Worm (Caenorhabditis elegans): ENCODE data around the gene pha-1.

Gene pha-1

ce11 chrIII:11110756-11111155, 20.8 kb upstream of the pha-1 start:
- TF ChIP-seq tbx-2 (tag; optimal IDR thresholded peaks at IDR 0.05) (peak; percentile 5), nfya-1 (tag; optimal IDR thresholded peaks at IDR 0.05) (peak; percentile 17), C08G9.2 (tag; optimal IDR thresholded peaks at IDR 0.05) (peak; percentile 6), lim-6 (tag; optimal IDR thresholded peaks at IDR 0.05) (no peak), F13H6.1 (tag; optimal IDR thresholded peaks at IDR 0.05) (no peak), ref-2 (tag; optimal IDR thresholded peaks at IDR 0.05) (peak; percentile 21), ceh-31 (tag; optimal IDR thresholded peaks at IDR 0.05) (peak; percentile 74), ceh-34 (tag; optimal IDR thresholded peaks at IDR 0.05) (peak; percentile 9), ceh-48 (tag; optimal IDR thresholded peaks at IDR 0.05) (peak; percentile 21), unc-42 (tag; optimal IDR thresholded peaks at IDR 0.05) (peak; percentile 1), pqm-1 (tag; optimal IDR thresholded peaks at IDR 0.05) (no peak), K02D7.2 (tag; optimal IDR thresholded peaks at IDR 0.05) (no peak), pha-2 (tag; optimal IDR thresholded peaks at IDR 0.05) (peak; percentile 15), ztf-16 (tag; optimal IDR thresholded peaks at IDR 0.05) (peak; percentile 10), che-1 (tag; optimal IDR thresholded peaks at IDR 0.05) (peak; percentile 10), unc-86 (tag; optimal IDR thresholded peaks at IDR 0.05) (peak; percentile 13)

DNA sequence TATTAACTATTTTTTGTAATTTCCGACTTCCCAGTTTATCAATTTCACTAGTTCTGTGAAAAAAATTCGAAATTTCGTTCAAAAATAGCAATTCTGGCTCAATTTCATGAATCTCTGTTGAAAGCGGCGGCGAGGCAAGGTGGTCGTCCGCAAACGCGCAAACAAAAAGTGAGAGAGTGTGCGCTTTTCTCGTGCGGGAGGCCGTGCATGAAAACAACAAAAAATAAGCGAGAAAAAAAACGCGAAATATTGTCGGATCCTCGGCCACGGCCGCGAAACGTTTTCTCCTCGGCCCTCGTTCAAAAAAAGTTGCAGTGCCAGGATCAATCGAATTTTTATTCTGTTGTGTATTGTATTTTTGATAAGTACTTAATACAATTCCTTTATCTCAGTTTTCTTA, 18.9 kb upstream of the pha-1 start:
- TF ChIP-seq tbx-2 (tag; optimal IDR thresholded peaks at IDR 0.05) (peak; percentile 42), ceh-31 (tag; optimal IDR thresholded peaks at IDR 0.05) (peak; percentile 61), hlh-30 (tag; optimal IDR thresholded peaks at IDR 0.05; ENCODE audit: insufficient read depth) (no peak), ets-4 (tag; optimal IDR thresholded peaks at IDR 0.05) (peak; percentile 54), C08G9.2 (tag; optimal IDR thresholded peaks at IDR 0.05) (peak; percentile 41)

ce11 chrIII:11113845-11114244, 17.7 kb upstream of the pha-1 start:
- TF ChIP-seq tbx-7 (tag; optimal IDR thresholded peaks at IDR 0.05) (no peak), fkh-6 (tag; optimal IDR thresholded peaks at IDR 0.05) (no peak), ceh-48 (tag; optimal IDR thresholded peaks at IDR 0.05) (no peak), ceh-24 (tag; optimal IDR thresholded peaks at IDR 0.05) (no peak), ceh-18 (tag; optimal IDR thresholded peaks at IDR 0.05) (no peak), unc-3 (GFP tag; conservative IDR thresholded peaks at IDR 0.05) (no peak), unc-3 (tag; optimal IDR thresholded peaks at IDR 0.05) (no peak), ceh-31 (tag; optimal IDR thresholded peaks at IDR 0.05) (no peak), fkh-10 (GFP tag; optimal IDR thresholded peaks at IDR 0.05) (no peak), nfya-1 (tag; optimal IDR thresholded peaks at IDR 0.05) (no peak), zip-5 (tag; optimal IDR thresholded peaks at IDR 0.05) (no peak), ceh-34 (tag; optimal IDR thresholded peaks at IDR 0.05) (no peak)

DNA sequence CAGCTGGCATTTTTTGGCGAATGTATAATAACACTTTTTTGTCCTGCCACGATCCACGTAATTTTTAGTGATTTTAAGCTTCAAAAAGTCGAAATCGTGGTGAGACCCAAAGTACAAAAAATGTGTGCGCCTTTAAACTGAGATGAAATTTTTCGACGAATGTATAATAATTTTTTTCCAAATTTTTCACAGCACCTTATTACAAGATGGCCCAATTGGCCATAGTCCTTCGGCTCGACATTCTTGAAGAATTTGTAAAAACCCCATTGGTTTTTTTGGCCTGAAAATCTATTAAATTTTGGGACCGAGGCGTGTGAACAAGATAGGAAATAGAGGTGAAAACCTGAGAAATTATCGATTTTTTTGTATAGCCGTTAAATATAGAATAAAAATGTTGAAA, 15.6 kb upstream of the pha-1 start:
- TF ChIP-seq nhr-11 (tag; optimal IDR thresholded peaks at IDR 0.05) (no peak), hlh-30 (tag; optimal IDR thresholded peaks at IDR 0.05; ENCODE audit: insufficient read depth) (no peak), ceh-14 (tag; optimal IDR thresholded peaks at IDR 0.05) (no peak), elt-2 (tag; optimal IDR thresholded peaks at IDR 0.05) (no peak), elt-4 (tag; optimal IDR thresholded peaks at IDR 0.05) (no peak), ztf-16 (tag; optimal IDR thresholded peaks at IDR 0.05) (no peak), fkh-10 (GFP tag; optimal IDR thresholded peaks at IDR 0.05) (no peak), F13H6.1 (tag; optimal IDR thresholded peaks at IDR 0.05) (no peak), tbx-7 (tag; optimal IDR thresholded peaks at IDR 0.05) (no peak)

- TF ChIP-seq tbx-2 (tag; optimal IDR thresholded peaks at IDR 0.05): peak; percentile 98
- peak; percentile 60 for TF ChIP-seq nfya-1 (tag; optimal IDR thresholded peaks at IDR 0.05)
- peak; percentile 84 for TF ChIP-seq rnt-1 (tag; optimal IDR thresholded peaks at IDR 0.05)
- TF ChIP-seq che-1 (tag; optimal IDR thresholded peaks at IDR 0.05): peak; percentile 26
- no peak for TF ChIP-seq T23F11.4 (GFP tag; optimal IDR thresholded peaks at IDR 0.05)
- no peak for TF ChIP-seq Y22D7AL.16 (tag; optimal IDR thresholded peaks at IDR 0.05)
- TF ChIP-seq ceh-48 (tag; optimal IDR thresholded peaks at IDR 0.05): peak; percentile 14
- TF ChIP-seq unc-3 (GFP tag; conservative IDR thresholded peaks at IDR 0.05): no peak
- peak; percentile 71 for TF ChIP-seq unc-3 (tag; optimal IDR thresholded peaks at IDR 0.05)
- peak; percentile 81 for TF ChIP-seq pag-3 (tag; optimal IDR thresholded peaks at IDR 0.05; ENCODE audit: borderline replicate concordance)
- TF ChIP-seq pat-9 (tag; optimal IDR thresholded peaks at IDR 0.05): no peak
- TF ChIP-seq ztf-16 (tag; optimal IDR thresholded peaks at IDR 0.05): peak; percentile 70
- peak; percentile 99 for TF ChIP-seq ceh-31 (tag; optimal IDR thresholded peaks at IDR 0.05)
- TF ChIP-seq odd-2 (tag; optimal IDR thresholded peaks at IDR 0.05): no peak
- no peak for TF ChIP-seq ceh-9 (tag; optimal IDR thresholded peaks at IDR 0.05)
- no peak for TF ChIP-seq K09A11.1 (tag; optimal IDR thresholded peaks at IDR 0.05; ENCODE audit: insufficient read depth)
- no peak for TF ChIP-seq ceh-45 (GFP tag; IDR thresholded peaks at IDR 0.05)
- TF ChIP-seq hlh-15 (tag; optimal IDR thresholded peaks at IDR 0.05): peak; percentile 82
- TF ChIP-seq nhr-11 (tag; optimal IDR thresholded peaks at IDR 0.05): no peak
- peak; percentile 97 for TF ChIP-seq ref-2 (tag; optimal IDR thresholded peaks at IDR 0.05)
- peak; percentile 95 for TF ChIP-seq lim-6 (tag; optimal IDR thresholded peaks at IDR 0.05)
- TF ChIP-seq fkh-6 (tag; optimal IDR thresholded peaks at IDR 0.05): peak; percentile 74
- TF ChIP-seq fkh-10 (GFP tag; optimal IDR thresholded peaks at IDR 0.05): no peak
- TF ChIP-seq npax-4 (tag; optimal IDR thresholded peaks at IDR 0.05): peak; percentile 60
- TF ChIP-seq elt-4 (tag; optimal IDR thresholded peaks at IDR 0.05): no peak
- TF ChIP-seq ceh-14 (tag; optimal IDR thresholded peaks at IDR 0.05): peak; percentile 96
These were observed 12.3 kb upstream of the pha-1 start, which contains the start of the genes sup-35 and Y48A6C.4 for ce11 chrIII:11119176-11119853. sup-35 (minus strand) TSS chrIII:11119226. Y48A6C.4 (plus strand) TSS chrIII:11119803.

Measured in whole organism, late embryonic.